Fruit fly (Drosophila melanogaster) whole organism, prepupa: ENCODE measurements around the gene CG14817.

Source experiments
- Blimp-1 ChIP-seq: fragments of 200-800 bp; sonication (Bioruptor generic); optimal IDR thresholded peaks from 3 replicates; lab custom pipeline; 2017; ENCODE audit warnings: missing biosample characterization, missing genetic modification characterization, mild to moderate bottlenecking, moderate library complexity, missing genetic modification reagents
- CG10631 ChIP-seq: fragments of 200-800 bp; sonication (Bioruptor generic); optimal IDR thresholded peaks from 2 replicates; lab custom pipeline; 2016; ENCODE audit warnings: missing biosample characterization, missing genetic modification characterization
- CG10669 ChIP-seq: fragments of 200-800 bp; sonication (Bioruptor generic); optimal IDR thresholded peaks from 3 replicates; lab custom pipeline; 2018; ENCODE audit warnings: missing biosample characterization, mild to moderate bottlenecking, missing genetic modification characterization, moderate library complexity
- CG11762 ChIP-seq: fragments of 200-800 bp; sonication (Bioruptor generic); optimal IDR thresholded peaks from 3 replicates; lab custom pipeline; 2016; ENCODE audit warnings: missing biosample characterization, missing genetic modification characterization; ENCODE audit not compliant: insufficient read depth
- CG11902 ChIP-seq: fragments of 200-800 bp; sonication (Bioruptor generic); optimal IDR thresholded peaks from 3 replicates; lab custom pipeline; 2016; ENCODE audit warnings: missing biosample characterization, missing genetic modification characterization
- CG15336 ChIP-seq: fragments of 200-800 bp; sonication (Bioruptor generic); IDR thresholded peaks from 2 replicates; pipeline ENCODE4 v1.3.6; 2022; ENCODE audit warnings: missing biosample characterization, missing genetic modification characterization
- CG1621 ChIP-seq: fragments of 200-800 bp; sonication (Bioruptor generic); optimal IDR thresholded peaks from 3 replicates; lab custom pipeline; 2018; ENCODE audit warnings: missing biosample characterization, mild to moderate bottlenecking, missing genetic modification characterization
- CG16779 ChIP-seq: fragments of 200-800 bp; sonication (Bioruptor generic); optimal IDR thresholded peaks from 3 replicates; lab custom pipeline; 2017; ENCODE audit warnings: missing biosample characterization, mild to moderate bottlenecking, missing genetic modification characterization
- CG3032 ChIP-seq: fragments of 200-800 bp; optimal IDR thresholded peaks from 2 replicates; lab custom pipeline; 2019; ENCODE audit warnings: missing biosample characterization, mild to moderate bottlenecking, missing genetic modification characterization, moderate library complexity
- CG32006 ChIP-seq: fragments of 200-800 bp; sonication (Bioruptor generic); optimal IDR thresholded peaks from 3 replicates; lab custom pipeline; 2017; ENCODE audit warnings: missing biosample characterization, mild to moderate bottlenecking, missing genetic modification characterization
- CG34406 ChIP-seq: fragments of 200-800 bp; sonication (Bioruptor generic); optimal IDR thresholded peaks from 3 replicates; lab custom pipeline; 2016; ENCODE audit warnings: missing biosample characterization, missing genetic modification characterization
- CG6276 ChIP-seq: fragments of 200-800 bp; sonication (Bioruptor generic); optimal IDR thresholded peaks from 2 replicates; lab custom pipeline; 2017; ENCODE audit warnings: missing biosample characterization, mild to moderate bottlenecking, missing genetic modification characterization
- CG6792 ChIP-seq: fragments of 200-800 bp; sonication (Bioruptor generic); optimal IDR thresholded peaks from 3 replicates; lab custom pipeline; 2016; ENCODE audit warnings: missing biosample characterization, missing genetic modification characterization
- CG6808 ChIP-seq: fragments of 200-800 bp; sonication (Bioruptor generic); optimal IDR thresholded peaks from 3 replicates; lab custom pipeline; 2017; ENCODE audit warnings: missing biosample characterization, missing genetic modification characterization, mild to moderate bottlenecking, moderate library complexity, missing genetic modification reagents
- CG6854 ChIP-seq: fragments of 200-800 bp; sonication (Bioruptor generic); optimal IDR thresholded peaks from 2 replicates; lab custom pipeline; 2017; ENCODE audit warnings: missing biosample characterization, mild to moderate bottlenecking, missing genetic modification characterization
- CG7368 ChIP-seq: fragments of 200-800 bp; sonication (Bioruptor generic); optimal IDR thresholded peaks from 3 replicates; lab custom pipeline; 2016; ENCODE audit warnings: missing biosample characterization, missing genetic modification characterization
- CG8119 ChIP-seq: fragments of 200-800 bp; sonication (Bioruptor generic); IDR thresholded peaks from 3 replicates; pipeline ENCODE4 v1.3.6; 2022; ENCODE audit warnings: missing biosample characterization, missing genetic modification characterization
- CG8319 ChIP-seq: fragments of 200-800 bp; sonication (Bioruptor generic); optimal IDR thresholded peaks from 3 replicates; lab custom pipeline; 2016; ENCODE audit warnings: missing biosample characterization, missing genetic modification characterization
- CG8632 ChIP-seq: fragments of 200-800 bp; sonication (Bioruptor generic); optimal IDR thresholded peaks from 3 replicates; lab custom pipeline; 2016; ENCODE audit warnings: missing biosample characterization, missing genetic modification characterization
- CG9139 ChIP-seq: fragments of 200-800 bp; sonication (Bioruptor generic); optimal IDR thresholded peaks from 3 replicates; lab custom pipeline; 2017; ENCODE audit warnings: missing biosample characterization, mild to moderate bottlenecking, missing genetic modification characterization
- Eip75B ChIP-seq: fragments of 200-800 bp; sonication (Bioruptor generic); optimal IDR thresholded peaks from 3 replicates; lab custom pipeline; 2016; ENCODE audit warnings: missing biosample characterization, missing genetic modification characterization
- Eip78C ChIP-seq: fragments of 200-800 bp; sonication (Bioruptor generic); peaks from one replicate; lab custom pipeline; 2016; ENCODE audit warnings: missing biosample characterization, missing genetic modification characterization
- Ets21C ChIP-seq: fragments of 200-800 bp; sonication (Bioruptor generic); optimal IDR thresholded peaks from 3 replicates; lab custom pipeline; 2016; ENCODE audit warnings: missing biosample characterization, missing genetic modification characterization
- Gug ChIP-seq: fragments of 200-800 bp; sonication (Bioruptor generic); IDR thresholded peaks from 2 replicates; pipeline ENCODE4 v1.3.6; 2022; ENCODE audit warnings: missing biosample characterization, missing genetic modification characterization
- Hr4 ChIP-seq: fragments of 200-800 bp; sonication (Bioruptor generic); optimal IDR thresholded peaks from 3 replicates; lab custom pipeline; 2016; ENCODE audit warnings: missing biosample characterization, missing genetic modification characterization
- Lpt ChIP-seq: fragments of 200-800 bp; sonication (Bioruptor generic); optimal IDR thresholded peaks from 3 replicates; lab custom pipeline; 2016; ENCODE audit warnings: missing biosample characterization, missing genetic modification characterization
- Met ChIP-seq: fragments of 200-800 bp; sonication (Bioruptor generic); optimal IDR thresholded peaks from 3 replicates; lab custom pipeline; 2016; ENCODE audit warnings: missing biosample characterization, missing genetic modification characterization
- OdsH ChIP-seq: fragments of 200-800 bp; sonication (Bioruptor generic); optimal IDR thresholded peaks from 3 replicates; lab custom pipeline; 2016; ENCODE audit warnings: missing biosample characterization, missing genetic modification characterization
- Sox102F ChIP-seq: fragments of 200-800 bp; sonication (Bioruptor generic); optimal IDR thresholded peaks from 2 replicates; lab custom pipeline; 2016; ENCODE audit warnings: missing biosample characterization, mild to moderate bottlenecking, missing genetic modification characterization
- Sox15 ChIP-seq: fragments of 200-800 bp; sonication (Bioruptor generic); optimal IDR thresholded peaks from 3 replicates; lab custom pipeline; 2016; ENCODE audit warnings: missing biosample characterization, missing genetic modification characterization
- acj6 ChIP-seq: fragments of 200-800 bp; sonication (Bioruptor generic); optimal IDR thresholded peaks from 3 replicates; lab custom pipeline; 2016; ENCODE audit warnings: missing biosample characterization, missing genetic modification characterization
- cyc ChIP-seq: fragments of 200-800 bp; sonication (Bioruptor generic); optimal IDR thresholded peaks from 3 replicates; lab custom pipeline; 2016; ENCODE audit warnings: missing biosample characterization, missing genetic modification characterization
- dac ChIP-seq: fragments of 200-800 bp; sonication (Bioruptor generic); optimal IDR thresholded peaks from 2 replicates; lab custom pipeline; 2017; ENCODE audit warnings: missing biosample characterization, mild to moderate bottlenecking, missing genetic modification characterization
- dsx ChIP-seq: fragments of 200-800 bp; optimal IDR thresholded peaks from 3 replicates; lab custom pipeline; 2019; ENCODE audit warnings: missing biosample characterization, mild to moderate bottlenecking, missing genetic modification characterization, moderate library complexity; ENCODE audit not compliant: poor library complexity, severe bottlenecking
- eg ChIP-seq: fragments of 200-800 bp; sonication (Bioruptor generic); IDR thresholded peaks from 3 replicates; pipeline ENCODE4 v1.3.6; 2022; ENCODE audit warnings: missing biosample characterization, missing genetic modification characterization
- fd59A ChIP-seq: fragments of 200-800 bp; sonication (Bioruptor generic); optimal IDR thresholded peaks from 2 replicates; lab custom pipeline; 2017; ENCODE audit warnings: missing biosample characterization, mild to moderate bottlenecking, missing genetic modification characterization, missing genetic modification reagents
- fd85E ChIP-seq: fragments of 200-800 bp; sonication (Bioruptor generic); optimal IDR thresholded peaks from 3 replicates; lab custom pipeline; 2016; ENCODE audit warnings: missing biosample characterization, missing genetic modification characterization
- fkh ChIP-seq: fragments of 200-800 bp; sonication (Bioruptor generic); optimal IDR thresholded peaks from 3 replicates; lab custom pipeline; 2017; ENCODE audit warnings: missing biosample characterization, mild to moderate bottlenecking, missing genetic modification characterization, moderate library complexity
- net ChIP-seq: fragments of 200-800 bp; sonication (Bioruptor generic); optimal IDR thresholded peaks from 3 replicates; lab custom pipeline; 2016; ENCODE audit warnings: missing biosample characterization, missing genetic modification characterization
- pdm3 ChIP-seq: fragments of 200-800 bp; sonication (Bioruptor generic); optimal IDR thresholded peaks from 3 replicates; lab custom pipeline; 2016; ENCODE audit warnings: missing biosample characterization, missing genetic modification characterization
- spab ChIP-seq: fragments of 200-800 bp; sonication (Bioruptor generic); optimal IDR thresholded peaks from 2 replicates; lab custom pipeline; 2017; ENCODE audit warnings: missing biosample characterization, mild to moderate bottlenecking, missing genetic modification characterization, missing genetic modification reagents
- svp ChIP-seq: fragments of 200-800 bp; sonication (Bioruptor generic); peaks from one replicate; lab custom pipeline; 2016; ENCODE audit warnings: missing biosample characterization, missing genetic modification characterization
- vri ChIP-seq: fragments of 200-800 bp; sonication (Bioruptor generic); optimal IDR thresholded peaks from 3 replicates; lab custom pipeline; 2016; ENCODE audit warnings: missing biosample characterization, mild to moderate bottlenecking, missing genetic modification characterization

The CG14817 gene

DNA sequence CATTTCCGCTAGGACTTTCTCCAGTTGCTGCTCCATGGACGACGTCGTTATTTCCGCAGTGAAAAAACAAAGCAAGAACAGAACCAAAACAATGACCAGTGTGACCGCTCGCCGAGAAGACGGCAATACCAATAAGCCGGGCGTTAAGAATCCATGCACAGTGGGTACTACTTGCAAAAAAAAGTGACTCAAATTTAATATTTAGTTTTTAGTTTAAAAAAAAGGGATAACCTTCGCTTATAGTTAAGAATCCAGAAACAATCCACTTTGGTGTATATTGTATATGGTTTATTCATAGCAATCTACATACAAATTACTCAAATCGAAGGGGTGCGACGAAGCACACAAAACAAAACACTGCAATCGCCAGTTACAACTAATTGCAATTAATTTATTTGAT is 18.2 kb downstream of the CG14817 start, which contains the start of gene Lamtor5 (continued):
- TF ChIP-seq CG6808 (GFP tag; lab: Kevin White, UChicago): peak; percentile 7
- TF ChIP-seq CG34406 (GFP tag; lab: Kevin White, UChicago): peak; percentile 22
- TF ChIP-seq dsx (GFP tag; lab: Kevin White, UChicago): peak; percentile 23
- peak; percentile 34 for TF ChIP-seq OdsH (GFP tag; lab: Kevin White, UChicago)
- TF ChIP-seq Gug: no peak
- TF ChIP-seq CG6854: no peak
- peak; percentile 64 for TF ChIP-seq Eip75B (GFP tag; lab: Kevin White, UChicago)
- TF ChIP-seq CG7368 (GFP tag; lab: Kevin White, UChicago): peak; percentile 52
- peak; percentile 10 for TF ChIP-seq fd59A (GFP tag; lab: Kevin White, UChicago)
- no peak for TF ChIP-seq CG1621 (tag; lab: Kevin White, UChicago)
- no peak for TF ChIP-seq CG11902 (GFP tag; lab: Kevin White, UChicago)
- TF ChIP-seq Lpt (GFP tag; lab: Kevin White, UChicago): no peak
- TF ChIP-seq fkh: no peak
- TF ChIP-seq Eip78C (GFP tag; lab: Kevin White, UChicago): peak; percentile 72
- peak; percentile 42; the same call in 1 of the 3 replicates for TF ChIP-seq eg
- TF ChIP-seq CG8632 (GFP tag; lab: Kevin White, UChicago): peak; percentile 36
- TF ChIP-seq CG8319 (GFP tag; lab: Kevin White, UChicago): no peak
- peak; percentile 45 for TF ChIP-seq vri (GFP tag; lab: Kevin White, UChicago)
- TF ChIP-seq CG32006: peak; percentile 37
- peak; percentile 14 for TF ChIP-seq cyc (GFP tag; lab: Kevin White, UChicago)
- TF ChIP-seq pdm3 (GFP tag; lab: Kevin White, UChicago): peak; percentile 40
- peak; percentile 49 for TF ChIP-seq acj6 (GFP tag; lab: Kevin White, UChicago)
- TF ChIP-seq CG6276 (GFP tag; lab: Kevin White, UChicago): no peak

DNA sequence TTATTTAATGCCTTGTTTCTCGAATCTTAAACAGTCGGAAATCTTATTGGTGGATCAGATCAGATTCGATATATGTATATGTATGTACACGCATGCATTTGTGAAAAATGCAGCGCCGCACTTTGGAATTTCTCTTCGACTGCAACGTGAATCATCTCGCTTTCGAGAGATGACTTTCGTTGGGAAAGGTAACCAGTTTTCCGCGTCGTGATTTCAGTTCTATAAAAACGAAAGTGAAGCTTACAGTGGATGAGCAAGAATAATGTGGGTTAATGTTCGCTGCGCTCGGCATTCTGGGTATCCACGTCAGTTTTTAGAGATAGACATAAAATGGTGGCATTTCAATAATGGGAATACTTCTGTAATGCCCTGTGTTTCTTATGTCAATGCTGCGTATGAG is 20.5 kb downstream of the CG14817 start:
- TF ChIP-seq Lpt (GFP tag; lab: Kevin White, UChicago) (no peak), Blimp-1 (GFP tag; lab: Kevin White, UChicago) (peak; percentile 94)

DNA sequence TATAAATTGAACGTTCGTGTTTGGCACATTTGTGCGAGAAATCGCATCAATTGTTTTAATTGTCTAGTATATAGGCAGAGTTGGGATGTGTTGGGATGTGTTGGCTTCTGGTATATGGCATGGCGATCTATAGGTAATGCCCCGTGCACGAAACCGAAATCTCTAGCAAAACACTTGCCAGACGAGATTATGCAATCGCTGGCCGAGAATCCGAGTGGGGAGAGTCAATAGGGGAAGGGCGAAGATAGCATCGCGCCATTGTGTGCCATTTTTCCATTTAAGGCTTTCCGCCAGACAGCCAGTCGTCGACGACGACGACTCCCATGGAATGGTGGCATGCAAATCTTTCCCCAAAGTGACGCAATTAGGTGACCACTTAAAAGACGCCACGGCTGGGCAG is 22.2 kb downstream of the CG14817 start:
- TF ChIP-seq fd85E (GFP tag; lab: Kevin White, UChicago) (no peak), dac (GFP tag; lab: Kevin White, UChicago) (no peak), vri (GFP tag; lab: Kevin White, UChicago) (peak; percentile 62), svp (GFP tag; lab: Kevin White, UChicago) (peak; percentile 76), Hr4 (GFP tag; lab: Kevin White, UChicago) (no peak), Eip78C (GFP tag; lab: Kevin White, UChicago) (peak; percentile 43)

DNA sequence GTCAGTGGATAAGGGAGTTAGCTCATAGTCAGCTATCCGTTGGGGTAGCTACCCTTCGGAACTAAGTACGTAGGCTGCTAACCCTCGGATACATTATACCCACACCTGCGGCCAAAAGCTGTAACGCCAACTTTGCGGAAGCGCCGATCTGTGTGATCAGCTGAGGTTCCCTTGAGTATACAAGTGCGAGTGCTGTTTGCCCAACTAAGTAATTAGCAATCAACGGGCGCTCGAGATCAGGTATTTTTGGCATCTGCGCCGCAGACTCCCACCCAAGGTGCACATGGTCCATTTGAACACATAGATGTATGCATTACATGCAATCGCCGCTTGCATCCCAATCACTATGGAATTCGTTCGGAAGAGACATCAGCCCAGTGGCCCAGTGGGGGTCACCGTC is 23.0 kb downstream of the CG14817 start:
- TF ChIP-seq CG16779 (tag; lab: Kevin White, UChicago) (no peak), CG6808 (GFP tag; lab: Kevin White, UChicago) (no peak), svp (GFP tag; lab: Kevin White, UChicago) (peak; percentile 27), CG8119 (GFP tag; lab: Robert Waterston, UW) (no peak), dsx (GFP tag; lab: Kevin White, UChicago) (no peak), CG9139 (GFP tag; lab: Kevin White, UChicago) (no peak), CG34406 (GFP tag; lab: Kevin White, UChicago) (no peak), Met (GFP tag; lab: Kevin White, UChicago) (no peak), CG6276 (GFP tag; lab: Kevin White, UChicago) (no peak), fkh (peak; percentile 81), Blimp-1 (GFP tag; lab: Kevin White, UChicago) (no peak)

DNA sequence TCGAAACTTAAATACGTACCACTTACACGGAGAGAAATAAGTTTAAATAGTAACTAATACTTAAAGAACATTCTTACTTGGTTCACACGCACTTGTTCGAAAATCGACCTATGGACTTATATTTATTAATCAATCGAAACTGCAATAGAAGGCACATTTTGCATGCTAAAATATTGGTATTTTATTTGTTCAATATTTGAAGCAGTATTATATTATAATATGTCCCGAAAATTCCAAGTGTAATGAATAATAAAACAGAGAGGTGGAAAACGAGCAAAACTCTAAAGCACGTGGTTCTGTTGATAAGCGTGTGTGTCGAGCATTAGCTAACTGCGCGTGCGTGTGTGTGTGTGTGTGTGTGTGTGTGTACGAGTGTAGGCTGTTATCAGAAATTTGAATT is 27.2 kb downstream of the CG14817 start:
- TF ChIP-seq Sox102F (GFP tag; lab: Kevin White, UChicago) (peak; percentile 21), CG3032 (tag; lab: Kevin White, UChicago) (no peak), Ets21C (GFP tag; lab: Kevin White, UChicago) (peak; percentile 1), spab (GFP tag; lab: Kevin White, UChicago) (no peak), svp (GFP tag; lab: Kevin White, UChicago) (peak; percentile 42), CG11902 (GFP tag; lab: Kevin White, UChicago) (no peak), CG11762 (no peak), Gug (no peak), CG6792 (GFP tag; lab: Kevin White, UChicago) (no peak), CG9139 (GFP tag; lab: Kevin White, UChicago) (no peak), CG6276 (GFP tag; lab: Kevin White, UChicago) (no peak), eg (no peak), Eip75B (GFP tag; lab: Kevin White, UChicago) (no peak), CG15336 (GFP tag; lab: Robert Waterston, UW) (0 out of 2 replicates have a peak, but pooled peaks have one; percentile 21), Sox15 (GFP tag; lab: Kevin White, UChicago) (no peak), net (GFP tag; lab: Kevin White, UChicago) (peak; percentile 13), CG10631 (GFP tag; lab: Kevin White, UChicago) (no peak), CG10669 (GFP tag; lab: Kevin White, UChicago) (no peak)
